Worm (Caenorhabditis elegans) whole organism, L2 larva: ENCODE measurements around the gene srt-34.

ENCODE experiments used
- blmp-1 ChIP-seq: sonication (generic microtip); optimal IDR thresholded peaks from 2 replicates; lab custom pipeline; 2017; ENCODE audit warnings: missing genetic modification characterization, mild to moderate bottlenecking, missing compliant biosample characterization, antibody characterized with exemption, moderate library complexity; ENCODE audit not compliant: insufficient read depth
- lin-39 ChIP-seq: fragments of 150-350 bp; optimal IDR thresholded peaks from 2 replicates; lab custom pipeline; 2014; ENCODE audit warnings: missing biosample characterization, missing genetic modification reagents, missing genetic modification characterization
- ztf-4 ChIP-seq: fragments of 150-350 bp; optimal IDR thresholded peaks from 2 replicates; lab custom pipeline; 2014; ENCODE audit warnings: missing biosample characterization, missing genetic modification characterization

- no peak for TF ChIP-seq lin-39 (tag; lab: Kevin White, UChicago)
- no peak for TF ChIP-seq ztf-4 (tag; lab: Kevin White, UChicago)
- TF ChIP-seq blmp-1 (tag; lab: Kevin White, UChicago): no peak
Measured at ce11 chrV:2830817-2831216, 12.8 kb upstream of the srt-34 start, which contains the start of gene srw-2.
